Worm (Caenorhabditis elegans): Measurements from ENCODE around the gene C03H5.6.

Gene C03H5.6

ce11 chrII:378351-378750 lies 20.9 kb downstream of the C03H5.6 start, which contains the start of gene C03H5.9:
C03H5.9 (plus strand) TSS chrII:378651.
- TF ChIP-seq pha-4 (tag; optimal IDR thresholded peaks at IDR 0.05) (no peak), T23F11.4 (GFP tag; optimal IDR thresholded peaks at IDR 0.05) (no peak), ceh-22 (tag; optimal IDR thresholded peaks at IDR 0.05) (no peak), ref-2 (tag; optimal IDR thresholded peaks at IDR 0.05) (no peak), unc-42 (tag; optimal IDR thresholded peaks at IDR 0.05) (no peak), hlh-6 (tag; optimal IDR thresholded peaks at IDR 0.05) (no peak), ceh-48 (tag; optimal IDR thresholded peaks at IDR 0.05) (no peak), ceh-18 (tag; optimal IDR thresholded peaks at IDR 0.05) (no peak), pax-1 (tag; optimal IDR thresholded peaks at IDR 0.05) (no peak), unc-55 (GFP tag; optimal IDR thresholded peaks at IDR 0.05) (no peak), ets-4 (tag; optimal IDR thresholded peaks at IDR 0.05) (no peak), lin-11 (tag; optimal IDR thresholded peaks at IDR 0.05) (no peak), ceh-31 (tag; optimal IDR thresholded peaks at IDR 0.05) (no peak), fkh-6 (tag; optimal IDR thresholded peaks at IDR 0.05) (no peak), hlh-30 (tag; optimal IDR thresholded peaks at IDR 0.05; ENCODE audit: insufficient read depth) (no peak), pros-1 (tag; optimal IDR thresholded peaks at IDR 0.05) (no peak), ama-1 (optimal IDR thresholded peaks at IDR 0.05) (no peak)

ce11 chrII:374950-375349 lies 24.3 kb downstream of the C03H5.6 start, which contains the start of gene C03H5.4:
C03H5.4 (plus strand) TSS chrII:375250.
- TF ChIP-seq unc-55 (GFP tag; optimal IDR thresholded peaks at IDR 0.05) = no peak
- TF ChIP-seq dmd-4 (tag; optimal IDR thresholded peaks at IDR 0.05; ENCODE audit: borderline replicate concordance) = no peak
- no peak for TF ChIP-seq mec-3 (tag; optimal IDR thresholded peaks at IDR 0.05; ENCODE audit: borderline replicate concordance)
- no peak for TF ChIP-seq ceh-48 (tag; optimal IDR thresholded peaks at IDR 0.05)
- no peak for TF ChIP-seq hlh-15 (tag; optimal IDR thresholded peaks at IDR 0.05)
- no peak for TF ChIP-seq sox-4 (tag; optimal IDR thresholded peaks at IDR 0.05)

- no peak for TF ChIP-seq tbx-7 (tag; optimal IDR thresholded peaks at IDR 0.05)
- peak; percentile 69 for TF ChIP-seq nfya-1 (tag; optimal IDR thresholded peaks at IDR 0.05)
Observed at ce11 chrII:372235-372634, 27.0 kb downstream of the C03H5.6 start.

ce11 chrII:371549-371948 lies 27.7 kb downstream of the C03H5.6 start:
- TF ChIP-seq ceh-24 (tag; optimal IDR thresholded peaks at IDR 0.05) (no peak), ceh-48 (tag; optimal IDR thresholded peaks at IDR 0.05) (no peak), ceh-9 (tag; optimal IDR thresholded peaks at IDR 0.05) (no peak), hlh-15 (tag; optimal IDR thresholded peaks at IDR 0.05) (no peak), syd-9 (tag; optimal IDR thresholded peaks at IDR 0.05) (no peak), ceh-6 (GFP tag; optimal IDR thresholded peaks at IDR 0.05) (no peak), C08G9.2 (tag; optimal IDR thresholded peaks at IDR 0.05) (no peak)

- TF ChIP-seq nfya-1 (tag; optimal IDR thresholded peaks at IDR 0.05) (peak; percentile 53), unc-3 (GFP tag; conservative IDR thresholded peaks at IDR 0.05) (no peak), unc-3 (tag; optimal IDR thresholded peaks at IDR 0.05) (no peak)
Observed at ce11 chrII:370394-370793, 28.8 kb downstream of the C03H5.6 start.

DNA sequence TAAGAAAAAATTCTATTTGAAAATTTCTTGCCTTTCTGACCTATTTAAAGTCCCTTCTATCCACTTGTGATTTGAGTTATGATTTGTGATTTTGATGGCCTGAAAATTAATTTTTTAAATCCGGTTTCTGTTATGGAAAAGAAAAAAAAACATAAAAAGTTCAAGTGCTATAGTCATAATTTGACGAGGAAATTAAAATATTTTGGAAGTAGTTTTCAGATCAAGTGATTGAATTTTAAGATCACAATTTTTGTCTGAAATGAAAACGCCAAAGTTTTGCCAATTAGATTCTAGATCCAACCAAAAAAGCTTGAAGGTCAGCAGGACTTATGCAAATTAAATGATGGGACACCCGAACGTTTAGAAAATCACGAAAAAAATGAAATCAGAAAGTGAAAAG lies 31.8 kb downstream of the C03H5.6 start, which contains the start of gene ptr-3:
Gene ptr-3 (minus strand): TSS at position 101 of the 400 bp plus-strand sequence.
- no peak for TF ChIP-seq elt-2 (tag; optimal IDR thresholded peaks at IDR 0.05)
- no peak for TF ChIP-seq ahr-1 (tag; optimal IDR thresholded peaks at IDR 0.05)
- no peak for TF ChIP-seq ceh-6 (GFP tag; optimal IDR thresholded peaks at IDR 0.05)
- TF ChIP-seq elt-4 (tag; optimal IDR thresholded peaks at IDR 0.05) = no peak
- no peak for TF ChIP-seq unc-55 (GFP tag; optimal IDR thresholded peaks at IDR 0.05)
- no peak for TF ChIP-seq K09A11.1 (tag; optimal IDR thresholded peaks at IDR 0.05; ENCODE audit: insufficient read depth)
- TF ChIP-seq rnt-1 (tag; optimal IDR thresholded peaks at IDR 0.05) = no peak
- TF ChIP-seq C38D4.7 (GFP tag; optimal IDR thresholded peaks at IDR 0.05) = no peak
- TF ChIP-seq nhr-11 (tag; optimal IDR thresholded peaks at IDR 0.05) = no peak
- TF ChIP-seq hlh-15 (tag; optimal IDR thresholded peaks at IDR 0.05) = no peak
- TF ChIP-seq pha-4 (tag; optimal IDR thresholded peaks at IDR 0.05) = no peak
- TF ChIP-seq Y22D7AL.16 (tag; optimal IDR thresholded peaks at IDR 0.05) = no peak
- TF ChIP-seq ztf-16 (tag; optimal IDR thresholded peaks at IDR 0.05) = no peak
- no peak for TF ChIP-seq sox-4 (tag; optimal IDR thresholded peaks at IDR 0.05)

All from whole organism, late embryonic.